Fruit fly (Drosophila melanogaster): ENCODE results near the gene mib2.

Gene mib2

DNA sequence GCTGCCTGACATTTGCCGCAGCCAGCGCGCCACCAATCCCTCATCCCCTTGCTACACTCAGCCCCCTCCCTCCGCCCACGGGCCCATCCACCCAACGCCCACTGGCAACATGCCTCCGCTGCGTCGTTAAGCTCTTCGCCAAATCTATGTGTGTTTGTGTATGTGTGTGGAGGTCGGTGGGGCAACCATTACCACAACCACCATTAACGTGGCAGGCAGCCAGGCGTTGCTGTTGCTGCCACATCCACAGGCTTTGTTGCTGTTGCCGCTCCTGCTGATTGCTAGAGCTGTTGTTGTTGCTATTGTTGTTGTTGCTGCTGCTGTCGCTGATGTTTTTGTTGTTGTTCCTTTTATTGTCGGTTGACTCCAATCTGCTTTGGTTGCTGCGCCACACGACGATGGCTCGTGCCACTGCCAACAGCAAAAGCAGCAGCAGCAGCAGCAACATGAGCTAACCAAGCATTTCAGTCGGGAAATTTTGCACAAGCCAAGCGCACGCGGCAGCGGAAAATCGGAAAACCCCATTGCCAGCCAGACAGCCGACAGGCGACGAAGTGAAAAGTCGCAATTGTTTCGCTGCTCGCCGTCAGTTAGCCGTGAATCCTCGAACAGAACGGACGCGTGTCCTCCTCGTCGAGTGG lies 6.9 kb upstream of the mib2 start, which contains the start of gene Sidpn:
Gene Sidpn, plus strand, starts transcription at position 465 of the 641 bp plus-strand sequence.
- no peak for TF ChIP-seq noc (tag; optimal IDR thresholded peaks at IDR 0.05)

- no peak for TF ChIP-seq noc (tag; optimal IDR thresholded peaks at IDR 0.05)
Measured at dm6 chr2L:19033288-19033687, 956 bp upstream of the mib2 start, which contains the start of gene hook. Gene hook, minus strand, starts transcription at chr2L:19033498.

DNA sequence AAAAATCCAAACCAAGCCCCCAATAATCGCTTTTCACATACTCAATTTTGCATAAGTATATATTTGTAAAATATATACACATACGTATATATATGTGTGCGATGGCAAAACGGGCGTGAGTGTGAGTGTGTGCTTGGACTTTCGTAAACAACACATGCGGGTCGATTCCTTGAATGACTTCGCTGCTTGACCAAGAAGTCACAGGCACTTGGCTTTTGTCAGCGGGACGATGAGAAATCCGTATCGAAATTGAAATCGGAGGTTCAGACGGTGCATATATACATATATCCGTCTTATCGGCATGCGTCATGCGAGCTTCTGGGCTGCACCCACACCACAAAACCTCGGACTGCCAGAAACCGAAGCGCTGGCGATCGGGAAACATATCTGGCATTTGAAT lies 769 bp downstream of the mib2 start:
- no peak for TF ChIP-seq noc (tag; optimal IDR thresholded peaks at IDR 0.05)

dm6 chr2L:19036105-19036714 lies 2.0 kb downstream of the mib2 start:
- TF ChIP-seq noc (tag; optimal IDR thresholded peaks at IDR 0.05): peak; percentile 72

- no peak for TF ChIP-seq noc (tag; optimal IDR thresholded peaks at IDR 0.05)
Measured at dm6 chr2L:19037011-19037410, 2.8 kb downstream of the mib2 start.

- no peak for TF ChIP-seq noc (tag; optimal IDR thresholded peaks at IDR 0.05)
Measured at dm6 chr2L:19037455-19037854, 3.2 kb downstream of the mib2 start.

DNA sequence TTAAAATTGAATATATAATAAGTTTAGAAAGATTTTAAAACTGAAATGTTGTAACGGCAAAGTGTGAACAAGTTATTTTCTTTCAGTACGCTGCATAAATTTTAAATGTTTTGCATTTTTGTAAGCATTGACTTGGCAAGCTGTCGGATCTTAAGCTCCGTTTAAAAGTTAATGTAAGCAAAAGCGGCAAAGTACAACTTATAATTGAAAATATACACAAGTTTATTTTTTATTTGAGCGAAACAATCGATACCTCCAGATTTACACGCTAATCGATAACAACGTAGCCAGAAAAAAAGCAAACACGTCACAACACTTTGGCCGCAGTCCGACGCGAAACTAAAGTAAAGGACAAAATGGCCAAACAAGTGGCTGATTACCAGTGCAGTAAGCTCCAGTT lies 7.3 kb downstream of the mib2 start, which contains the start of gene Catsup:
Gene Catsup, plus strand, starts transcription at position 273 of the 400 bp plus-strand sequence.
- no peak for TF ChIP-seq noc (tag; optimal IDR thresholded peaks at IDR 0.05)

DNA sequence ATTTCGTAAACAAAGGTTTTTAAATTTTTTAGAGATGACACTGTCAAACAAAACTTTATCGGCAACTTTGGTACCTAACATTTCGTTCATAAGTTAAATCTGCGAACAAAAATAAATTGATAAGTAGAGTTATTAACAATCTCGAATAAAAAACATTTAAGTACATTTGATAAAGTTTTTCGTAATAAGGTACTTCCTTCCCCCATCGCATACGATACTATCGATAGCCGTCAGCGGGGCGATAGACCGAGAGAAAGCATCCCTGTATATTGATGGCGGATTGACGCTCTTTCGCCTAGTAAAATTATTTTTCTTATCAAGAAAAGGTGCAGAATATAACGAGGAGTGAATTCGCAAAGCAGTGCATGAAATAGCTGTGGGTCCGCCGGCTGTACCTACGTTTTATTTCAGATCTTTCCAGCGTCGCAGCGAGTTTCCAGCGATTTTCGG lies 10.9 kb downstream of the mib2 start, which contains the start of the genes Ttc19 and Acn:
Gene Ttc19, minus strand, starts transcription at position 38 of the 450 bp plus-strand sequence.
Gene Acn, plus strand, starts transcription at position 245 of the 450 bp plus-strand sequence.
- peak; percentile 86 for TF ChIP-seq noc (tag; optimal IDR thresholded peaks at IDR 0.05)

dm6 chr2L:19048912-19049311 lies 14.7 kb downstream of the mib2 start, which contains the start of gene CG10470:
Gene CG10470, plus strand, starts transcription at chr2L:19049076.
- TF ChIP-seq noc (tag; optimal IDR thresholded peaks at IDR 0.05): no peak

- peak; percentile 60 for TF ChIP-seq noc (tag; optimal IDR thresholded peaks at IDR 0.05)
Measured at dm6 chr2L:19051534-19052100, 17.4 kb downstream of the mib2 start, which contains the start of gene Rpn3. Gene Rpn3, plus strand, starts transcription at chr2L:19051790.

dm6 chr2L:19053860-19054515 lies 19.7 kb downstream of the mib2 start, which contains the start of gene CG10492:
Gene CG10492, plus strand, starts transcription at chr2L:19054078.
- TF ChIP-seq noc (tag; optimal IDR thresholded peaks at IDR 0.05): no peak

DNA sequence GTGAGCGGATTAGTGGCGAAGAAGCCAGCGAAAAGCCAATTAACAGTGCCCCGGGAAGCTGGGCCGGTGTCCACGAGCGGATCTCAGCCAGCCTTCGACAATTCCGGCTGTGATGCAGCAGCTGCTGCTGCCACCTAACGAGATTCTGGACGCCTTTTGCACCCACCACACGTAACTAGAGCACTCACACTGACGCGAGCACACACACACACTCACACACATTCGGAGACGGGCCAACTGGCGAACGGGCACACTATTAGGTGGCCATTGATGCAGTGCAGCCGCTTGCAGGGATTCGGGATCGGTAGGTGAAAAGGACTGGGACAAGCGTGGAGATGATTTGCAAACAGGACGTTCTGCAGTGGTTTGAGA lies 20.3 kb downstream of the mib2 start:
- no peak for TF ChIP-seq noc (tag; optimal IDR thresholded peaks at IDR 0.05)

dm6 chr2L:19057799-19058198 lies 23.6 kb downstream of the mib2 start:
- no peak for TF ChIP-seq noc (tag; optimal IDR thresholded peaks at IDR 0.05)

- TF ChIP-seq noc (tag; optimal IDR thresholded peaks at IDR 0.05): no peak
Measured at dm6 chr2L:19058916-19059315, 24.7 kb downstream of the mib2 start, which contains the start of gene Phlpp. Gene Phlpp, plus strand, starts transcription at chr2L:19059129.

dm6 chr2L:19063090-19063692 lies 28.9 kb downstream of the mib2 start, which contains the start of gene Dus4:
Gene Dus4, plus strand, starts transcription at chr2L:19063295.
- TF ChIP-seq noc (tag; optimal IDR thresholded peaks at IDR 0.05): no peak
